Fruit fly (Drosophila melanogaster): ENCODE data around the gene Pxn.

The Pxn gene

dm6 chr3L:2651800-2652199, 21.9 kb upstream of the Pxn start, which contains the start of the genes ProRS-m, CG42304 and Snup (continued):
- TF ChIP-seq OdsH (GFP tag; optimal IDR thresholded peaks at IDR 0.05) (no peak), CG6163 (GFP tag; IDR thresholded peaks at IDR 0.05) (peak; percentile 40; the same call in 1 of the 3 replicates), CG1621 (tag; optimal IDR thresholded peaks at IDR 0.05) (no peak), CG8319 (GFP tag; optimal IDR thresholded peaks at IDR 0.05) (no peak), dsx (GFP tag; optimal IDR thresholded peaks at IDR 0.05; ENCODE audit: poor library complexity, severe bottlenecking) (no peak), CG6808 (GFP tag; optimal IDR thresholded peaks at IDR 0.05) (no peak), spab (GFP tag; optimal IDR thresholded peaks at IDR 0.05) (no peak), Hr38 (GFP tag; optimal IDR thresholded peaks at IDR 0.05) (no peak), CG4318 (GFP tag; optimal IDR thresholded peaks at IDR 0.05) (peak; percentile 3), CG6792 (GFP tag; optimal IDR thresholded peaks at IDR 0.05) (no peak), fd59A (GFP tag; optimal IDR thresholded peaks at IDR 0.05) (no peak), achi (GFP tag; optimal IDR thresholded peaks at IDR 0.05) (peak; percentile 45), Sox102F (GFP tag; optimal IDR thresholded peaks at IDR 0.05) (no peak), ss (GFP tag; optimal IDR thresholded peaks at IDR 0.05) (no peak), fd85E (GFP tag; optimal IDR thresholded peaks at IDR 0.05) (no peak), svp (GFP tag) (no peak), Gug (GFP tag; IDR thresholded peaks at IDR 0.05) (peak; percentile 66), acj6 (GFP tag; optimal IDR thresholded peaks at IDR 0.05) (no peak), CG6276 (GFP tag; optimal IDR thresholded peaks at IDR 0.05) (no peak), CG10669 (GFP tag; optimal IDR thresholded peaks at IDR 0.05) (no peak), CG3919 (GFP tag; optimal IDR thresholded peaks at IDR 0.05) (no peak), CG31627 (GFP tag; optimal IDR thresholded peaks at IDR 0.05) (no peak), CG3032 (tag; optimal IDR thresholded peaks at IDR 0.05) (no peak), CG34406 (GFP tag; optimal IDR thresholded peaks at IDR 0.05) (peak; percentile 47), dac (GFP tag; optimal IDR thresholded peaks at IDR 0.05) (no peak), Eip93F (GFP tag; optimal IDR thresholded peaks at IDR 0.05) (no peak), lz (GFP tag; optimal IDR thresholded peaks at IDR 0.05) (no peak), cyc (GFP tag; optimal IDR thresholded peaks at IDR 0.05) (no peak)

dm6 chr3L:2647523-2648378, 17.9 kb upstream of the Pxn start, which contains the start of gene CG1246:
Gene CG1246 (plus strand): TSS chr3L:2648048.
- TF ChIP-seq fkh (GFP tag; optimal IDR thresholded peaks at IDR 0.05) (peak; percentile 70), vri (GFP tag; optimal IDR thresholded peaks at IDR 0.05) (peak; percentile 96), CG3919 (GFP tag; optimal IDR thresholded peaks at IDR 0.05) (no peak), Eip75B (GFP tag; optimal IDR thresholded peaks at IDR 0.05) (no peak), topi (GFP tag; optimal IDR thresholded peaks at IDR 0.05) (no peak)

dm6 chr3L:2645068-2645467, 15.2 kb upstream of the Pxn start, which contains the start of gene CG1143:
Gene CG1143 (plus strand): TSS chr3L:2645368.
- no peak for TF ChIP-seq spab (GFP tag; optimal IDR thresholded peaks at IDR 0.05)
- no peak for TF ChIP-seq svp (GFP tag)

dm6 chr3L:2643324-2643723, 13.5 kb upstream of the Pxn start, which contains the start of gene CG14949:
Gene CG14949 (minus strand): TSS chr3L:2643424.
- TF ChIP-seq topi (GFP tag; optimal IDR thresholded peaks at IDR 0.05) (no peak), achi (GFP tag; optimal IDR thresholded peaks at IDR 0.05) (no peak), CG32006 (GFP tag; optimal IDR thresholded peaks at IDR 0.05) (no peak), Eip78C (GFP tag) (no peak), CG6163 (GFP tag; IDR thresholded peaks at IDR 0.05) (no peak), CG31627 (GFP tag; optimal IDR thresholded peaks at IDR 0.05) (no peak), CG6808 (GFP tag; optimal IDR thresholded peaks at IDR 0.05) (no peak), cyc (GFP tag; optimal IDR thresholded peaks at IDR 0.05) (no peak), Eip75B (GFP tag; optimal IDR thresholded peaks at IDR 0.05) (no peak), CG7368 (GFP tag; optimal IDR thresholded peaks at IDR 0.05) (no peak), net (GFP tag; optimal IDR thresholded peaks at IDR 0.05) (no peak), CG4318 (GFP tag; optimal IDR thresholded peaks at IDR 0.05) (no peak), fd85E (GFP tag; optimal IDR thresholded peaks at IDR 0.05) (no peak), CG6854 (GFP tag; optimal IDR thresholded peaks at IDR 0.05) (no peak)
